Worm (Caenorhabditis elegans) whole organism, mixed stage, embryonic: Measurements from ENCODE around the gene srg-59.

Experiments used
- M03D4.4 ChIP-seq: sonication (generic microtip); optimal IDR thresholded peaks from 2 replicates; lab custom pipeline; 2017; ENCODE audit warnings: mild to moderate bottlenecking, missing genetic modification characterization, missing compliant biosample characterization
- blmp-1 ChIP-seq: fragments of 150-350 bp; optimal IDR thresholded peaks from 2 replicates; lab custom pipeline; 2014; ENCODE audit warnings: missing biosample characterization, missing genetic modification characterization
- ceh-39 ChIP-seq: fragments of 150-350 bp; optimal IDR thresholded peaks from 2 replicates; lab custom pipeline; 2014; ENCODE audit warnings: missing biosample characterization, missing genetic modification characterization
- ceh-43 ChIP-seq: fragments of 200-800 bp; sonication (Bioruptor generic); optimal IDR thresholded peaks from 2 replicates; lab custom pipeline; 2018; ENCODE audit warnings: mild to moderate bottlenecking, missing genetic modification characterization, moderate library complexity, missing compliant biosample characterization
- ceh-83 ChIP-seq: fragments of 200-800 bp; sonication (Bioruptor generic); optimal IDR thresholded peaks from 2 replicates; lab custom pipeline; 2018; ENCODE audit warnings: mild to moderate bottlenecking, missing genetic modification characterization, missing compliant biosample characterization
- cnd-1 ChIP-seq: fragments of 200-800 bp; sonication (Bioruptor generic); optimal IDR thresholded peaks from 2 replicates; lab custom pipeline; 2018; ENCODE audit warnings: mild to moderate bottlenecking, missing genetic modification characterization, missing compliant biosample characterization
- drap-1 ChIP-seq: fragments of 200-800 bp; sonication (Bioruptor generic); optimal IDR thresholded peaks from 3 replicates; lab custom pipeline; 2018; ENCODE audit warnings: mild to moderate bottlenecking, missing genetic modification characterization, missing compliant biosample characterization
- elt-1 ChIP-seq: sonication (generic microtip); optimal IDR thresholded peaks from 2 replicates; lab custom pipeline; 2017; ENCODE audit warnings: missing genetic modification characterization, mild to moderate bottlenecking, missing compliant biosample characterization, antibody characterized with exemption, moderate library complexity, borderline replicate concordance; ENCODE audit not compliant: insufficient read depth
- elt-3 ChIP-seq: fragments of 150-350 bp; optimal IDR thresholded peaks from 2 replicates; lab custom pipeline; 2014; ENCODE audit warnings: missing biosample characterization, missing genetic modification characterization
- flh-1 ChIP-seq: fragments of 200-800 bp; sonication (Bioruptor generic); optimal IDR thresholded peaks from 2 replicates; lab custom pipeline; 2018; ENCODE audit warnings: mild to moderate bottlenecking, missing genetic modification characterization, moderate library complexity, missing compliant biosample characterization
- ham-2 ChIP-seq: fragments of 200-800 bp; sonication (Bioruptor generic); optimal IDR thresholded peaks from 2 replicates; lab custom pipeline; 2018; ENCODE audit warnings: mild to moderate bottlenecking, missing genetic modification characterization, missing compliant biosample characterization
- lin-13 ChIP-seq: fragments of 150-350 bp; optimal IDR thresholded peaks from 2 replicates; lab custom pipeline; 2014; ENCODE audit warnings: missing biosample characterization, missing genetic modification characterization
- lin-32 ChIP-seq: fragments of 200-800 bp; sonication (Bioruptor generic); optimal IDR thresholded peaks from 2 replicates; lab custom pipeline; 2018; ENCODE audit warnings: mild to moderate bottlenecking, missing genetic modification characterization, missing compliant biosample characterization
- lsy-2 ChIP-seq: fragments of 150-350 bp; optimal IDR thresholded peaks from 2 replicates; lab custom pipeline; 2014; ENCODE audit warnings: missing biosample characterization, missing genetic modification characterization
- mab-5 ChIP-seq: fragments of 150-350 bp; optimal IDR thresholded peaks from 2 replicates; lab custom pipeline; 2014; ENCODE audit warnings: missing biosample characterization, missing genetic modification characterization
- mep-1 ChIP-seq: fragments of 150-350 bp; optimal IDR thresholded peaks from 2 replicates; lab custom pipeline; 2017; ENCODE audit warnings: missing biosample characterization, missing genetic modification reagents, missing genetic modification characterization, inconsistent platforms
- mls-2 ChIP-seq: sonication (generic microtip); optimal IDR thresholded peaks from 2 replicates; lab custom pipeline; 2016; ENCODE audit warnings: mild to moderate bottlenecking, missing genetic modification characterization, moderate library complexity, missing compliant biosample characterization
- nhr-12 ChIP-seq: fragments of 150-350 bp; optimal IDR thresholded peaks from 2 replicates; lab custom pipeline; 2014; ENCODE audit warnings: missing biosample characterization, missing genetic modification characterization
- nhr-2 ChIP-seq: fragments of 150-350 bp; optimal IDR thresholded peaks from 2 replicates; lab custom pipeline; 2014; ENCODE audit warnings: missing biosample characterization, missing genetic modification characterization
- nhr-237 ChIP-seq: fragments of 150-350 bp; optimal IDR thresholded peaks from 2 replicates; lab custom pipeline; 2014; ENCODE audit warnings: missing biosample characterization, missing genetic modification characterization
- nhr-28 ChIP-seq: fragments of 150-350 bp; optimal IDR thresholded peaks from 2 replicates; lab custom pipeline; 2014; ENCODE audit warnings: missing biosample characterization, missing genetic modification characterization
- nhr-76 ChIP-seq: sonication (generic microtip); optimal IDR thresholded peaks from 2 replicates; lab custom pipeline; 2017; ENCODE audit warnings: missing biosample characterization, missing genetic modification characterization
- pha-4 ChIP-seq: fragments of 150-350 bp; optimal IDR thresholded peaks from 2 replicates; lab custom pipeline; 2018; ENCODE audit warnings: missing biosample characterization, missing genetic modification reagents, missing genetic modification characterization
- sem-2 ChIP-seq: fragments of 200-800 bp; sonication (Bioruptor generic); optimal IDR thresholded peaks from 2 replicates; lab custom pipeline; 2018; ENCODE audit warnings: mild to moderate bottlenecking, missing genetic modification characterization, missing compliant biosample characterization
- sptf-1 ChIP-seq: sonication (generic microtip); optimal IDR thresholded peaks from 2 replicates; lab custom pipeline; 2017; ENCODE audit warnings: mild to moderate bottlenecking, missing genetic modification characterization, moderate library complexity, missing compliant biosample characterization
- tbx-8 ChIP-seq: fragments of 200-800 bp; sonication (Bioruptor generic); optimal IDR thresholded peaks from 2 replicates; lab custom pipeline; 2018; ENCODE audit warnings: mild to moderate bottlenecking, missing genetic modification characterization, moderate library complexity, missing compliant biosample characterization
- unc-39 ChIP-seq: fragments of 150-350 bp; optimal IDR thresholded peaks from 2 replicates; lab custom pipeline; 2014; ENCODE audit warnings: missing biosample characterization, missing genetic modification characterization
- zip-8 ChIP-seq: fragments of 150-350 bp; optimal IDR thresholded peaks from 2 replicates; lab custom pipeline; 2014; ENCODE audit warnings: missing biosample characterization, missing genetic modification characterization
- ztf-11 ChIP-seq: fragments of 150-350 bp; optimal IDR thresholded peaks from 2 replicates; lab custom pipeline; 2014; ENCODE audit warnings: missing biosample characterization, missing genetic modification characterization

The srg-59 gene

DNA sequence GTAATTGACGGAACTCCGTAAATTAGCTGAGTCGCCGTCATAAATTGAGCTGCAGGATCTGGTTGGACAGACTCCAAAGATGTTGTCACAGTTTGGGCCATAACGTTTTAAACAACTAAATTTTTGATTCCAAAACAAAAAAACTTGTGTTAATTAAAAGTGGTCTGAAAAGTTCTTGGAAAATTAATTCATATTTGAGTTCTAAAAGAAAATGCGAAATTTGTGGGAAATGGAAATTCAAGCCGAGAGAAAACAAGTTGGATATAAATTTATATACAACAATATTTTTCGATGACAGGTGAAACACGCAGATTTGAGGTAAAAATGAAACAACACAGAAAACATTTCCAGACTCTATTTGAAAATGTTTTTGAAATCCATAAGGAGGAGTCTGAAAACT, at the start of gene srg-59:
Gene srg-59 (minus strand): TSS at position 101 of the 400 bp plus-strand sequence.
- no peak for TF ChIP-seq unc-39 (tag; lab: Kevin White, UChicago)
- TF ChIP-seq cnd-1 (tag; lab: Kevin White, UChicago), result no peak
- no peak for TF ChIP-seq mls-2
- TF ChIP-seq flh-1 (GFP tag; lab: Kevin White, UChicago), result no peak
- TF ChIP-seq zip-8, result no peak
- TF ChIP-seq nhr-237 (tag; lab: Kevin White, UChicago), result no peak
- no peak for TF ChIP-seq elt-3 (tag; lab: Kevin White, UChicago)
- TF ChIP-seq sptf-1 (tag; lab: Kevin White, UChicago), result no peak
- no peak for TF ChIP-seq lin-32
- TF ChIP-seq tbx-8 (GFP tag; lab: Kevin White, UChicago), result no peak

DNA sequence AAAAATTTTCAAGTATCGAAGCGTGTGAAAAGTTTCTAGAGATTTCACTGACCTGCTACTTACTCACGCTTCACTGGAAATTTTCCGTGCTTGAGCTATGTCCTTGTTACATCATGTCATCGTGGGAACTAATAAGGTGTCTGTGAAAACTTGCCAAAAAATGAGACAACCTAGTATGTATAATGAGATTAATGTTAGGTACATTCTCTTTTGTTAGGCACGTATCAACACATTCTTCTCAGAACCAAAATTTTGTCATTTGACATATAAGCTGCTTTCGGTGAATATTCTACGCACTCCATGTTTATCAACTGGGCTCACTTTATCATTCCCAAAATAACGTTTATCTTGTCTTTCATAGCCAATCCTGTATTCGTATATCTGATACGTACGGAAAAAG, 48.9 kb upstream of the srg-59 start, which contains the start of gene srj-18:
Gene srj-18 (plus strand): TSS at position 301 of the 400 bp plus-strand sequence.
- TF ChIP-seq ceh-39, result no peak
- no peak for TF ChIP-seq ztf-11 (tag; lab: Kevin White, UChicago)
- TF ChIP-seq nhr-2, result no peak
- no peak for TF ChIP-seq pha-4 (tag; lab: Kevin White, UChicago)
- TF ChIP-seq ham-2, result no peak
- TF ChIP-seq nhr-237 (tag; lab: Kevin White, UChicago), result no peak
- TF ChIP-seq M03D4.4 (tag; lab: Kevin White, UChicago), result no peak

DNA sequence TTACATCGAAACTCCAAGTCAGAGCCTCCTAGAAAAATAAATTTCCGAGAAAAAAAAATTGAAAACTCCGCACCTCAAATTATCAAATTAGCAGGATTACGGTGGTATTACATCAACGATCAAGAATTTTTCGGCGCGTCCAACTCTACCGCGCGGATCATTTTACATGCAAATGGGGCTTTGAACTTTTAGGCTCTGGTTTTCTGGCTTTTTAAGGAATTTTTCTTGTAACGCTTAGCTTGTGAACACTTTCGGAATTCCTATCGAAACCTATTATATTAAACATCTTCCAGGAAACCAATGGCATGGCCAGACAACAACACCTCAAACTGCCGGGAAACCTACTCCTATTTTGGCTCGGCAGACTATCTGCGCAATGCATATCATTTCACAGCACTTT, 46.4 kb upstream of the srg-59 start, which contains the start of gene srh-56:
Gene srh-56 (plus strand): TSS at position 301 of the 400 bp plus-strand sequence.
- TF ChIP-seq M03D4.4 (tag; lab: Kevin White, UChicago), result no peak
- no peak for TF ChIP-seq flh-1 (GFP tag; lab: Kevin White, UChicago)
- no peak for TF ChIP-seq sptf-1 (tag; lab: Kevin White, UChicago)
- TF ChIP-seq unc-39 (tag; lab: Kevin White, UChicago), result no peak
- TF ChIP-seq tbx-8 (GFP tag; lab: Kevin White, UChicago), result no peak

DNA sequence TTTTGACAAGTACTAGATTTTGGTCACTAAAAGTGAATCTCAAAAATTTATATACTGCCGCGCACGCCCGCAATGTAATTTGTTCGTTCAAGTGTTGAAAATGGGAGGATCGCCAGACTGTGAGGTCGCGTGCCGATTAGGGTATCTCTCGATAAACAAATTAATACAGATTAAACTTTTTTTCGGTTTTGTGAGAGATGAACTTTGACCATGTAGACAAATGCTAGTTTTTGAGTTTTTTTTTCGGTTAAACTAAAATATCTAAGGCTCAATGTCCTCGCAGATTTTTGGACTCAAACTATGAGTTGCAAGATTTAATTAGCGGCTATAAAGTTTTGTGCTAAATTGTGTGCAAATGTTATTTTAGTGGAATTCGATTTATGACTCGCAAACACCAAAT, 44.6 kb upstream of the srg-59 start, which contains the start of gene dhs-15:
Gene dhs-15 (minus strand): TSS at position 101 of the 400 bp plus-strand sequence.
- TF ChIP-seq blmp-1 (tag; lab: Kevin White, UChicago) (no peak), sptf-1 (tag; lab: Kevin White, UChicago) (no peak), ceh-43 (GFP tag; lab: Kevin White, UChicago) (no peak), pha-4 (tag; lab: Kevin White, UChicago) (no peak), nhr-28 (tag; lab: Kevin White, UChicago) (no peak), tbx-8 (GFP tag; lab: Kevin White, UChicago) (no peak), mab-5 (tag; lab: Kevin White, UChicago) (no peak), nhr-76 (no peak), zip-8 (no peak), lin-13 (tag; lab: Kevin White, UChicago) (no peak), nhr-237 (tag; lab: Kevin White, UChicago) (no peak), flh-1 (GFP tag; lab: Kevin White, UChicago) (no peak), ztf-11 (tag; lab: Kevin White, UChicago) (no peak)

DNA sequence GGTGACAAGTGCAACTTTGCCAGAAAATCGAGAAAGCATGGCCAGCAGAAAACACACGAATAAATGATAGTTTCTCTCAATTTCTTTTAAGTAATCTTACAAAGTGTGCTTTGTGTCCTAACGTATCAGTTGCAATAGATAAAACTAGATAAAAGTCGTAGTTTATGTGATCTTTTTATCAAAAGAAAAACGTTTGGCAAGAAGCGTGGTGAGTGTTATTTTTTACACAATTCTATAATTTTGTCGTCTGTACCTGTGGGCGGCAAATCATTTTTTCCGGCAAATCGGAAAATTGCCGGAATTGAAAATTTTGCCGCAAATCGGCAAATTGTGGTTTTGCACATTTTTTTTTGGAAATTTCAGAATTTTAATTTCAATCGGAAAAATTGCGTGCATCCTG, 42.3 kb upstream of the srg-59 start, which contains the start of gene R05D8.9:
Gene R05D8.9 (minus strand): TSS at position 101 of the 400 bp plus-strand sequence.
- no peak for TF ChIP-seq mab-5 (tag; lab: Kevin White, UChicago)
- no peak for TF ChIP-seq mep-1
- TF ChIP-seq nhr-28 (tag; lab: Kevin White, UChicago), result no peak
- TF ChIP-seq sem-2 (GFP tag; lab: Kevin White, UChicago), result no peak
- TF ChIP-seq ceh-43 (GFP tag; lab: Kevin White, UChicago), result no peak
- no peak for TF ChIP-seq nhr-2
- TF ChIP-seq drap-1 (GFP tag; lab: Kevin White, UChicago), result no peak
- no peak for TF ChIP-seq elt-3 (tag; lab: Kevin White, UChicago)
- TF ChIP-seq ceh-39, result no peak
- no peak for TF ChIP-seq elt-1
- TF ChIP-seq lin-13 (tag; lab: Kevin White, UChicago), result no peak
- no peak for TF ChIP-seq ztf-11 (tag; lab: Kevin White, UChicago)
- no peak for TF ChIP-seq nhr-12 (tag; lab: Kevin White, UChicago)
- TF ChIP-seq lsy-2 (tag; lab: Kevin White, UChicago), result no peak
- no peak for TF ChIP-seq ceh-83 (GFP tag; lab: Kevin White, UChicago)
- TF ChIP-seq unc-39 (tag; lab: Kevin White, UChicago), result no peak
- no peak for TF ChIP-seq lin-32
- TF ChIP-seq, all 35 proteins: peak for 0
